Fruit fly (Drosophila melanogaster): ENCODE results near the gene ru.

ru gene

DNA sequence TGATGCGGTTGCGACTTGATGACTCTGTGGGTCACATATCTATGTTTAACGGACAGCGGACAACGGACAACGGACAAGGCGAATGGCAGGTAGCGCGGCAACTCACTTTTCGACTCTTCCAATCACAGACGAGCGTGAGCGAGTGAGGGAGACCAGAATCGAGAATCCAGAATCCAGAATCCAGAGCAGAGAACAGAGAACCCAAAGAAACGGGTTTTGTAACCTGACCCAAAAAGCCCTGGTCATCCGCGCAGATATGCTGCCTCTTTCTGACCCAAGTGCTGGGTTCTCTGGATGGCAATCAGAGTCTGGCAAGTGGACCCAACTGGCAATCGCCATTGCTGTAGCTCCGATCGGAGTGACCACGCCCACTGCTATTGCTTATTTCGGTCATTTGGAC is 6.1 kb upstream of the ru start:
- TF ChIP-seq tj (GFP tag; optimal IDR thresholded peaks at IDR 0.05) = no peak
- TF ChIP-seq CG33017 (tag; optimal IDR thresholded peaks at IDR 0.05) = no peak
- TF ChIP-seq CG14711 (tag; optimal IDR thresholded peaks at IDR 0.05) = no peak

DNA sequence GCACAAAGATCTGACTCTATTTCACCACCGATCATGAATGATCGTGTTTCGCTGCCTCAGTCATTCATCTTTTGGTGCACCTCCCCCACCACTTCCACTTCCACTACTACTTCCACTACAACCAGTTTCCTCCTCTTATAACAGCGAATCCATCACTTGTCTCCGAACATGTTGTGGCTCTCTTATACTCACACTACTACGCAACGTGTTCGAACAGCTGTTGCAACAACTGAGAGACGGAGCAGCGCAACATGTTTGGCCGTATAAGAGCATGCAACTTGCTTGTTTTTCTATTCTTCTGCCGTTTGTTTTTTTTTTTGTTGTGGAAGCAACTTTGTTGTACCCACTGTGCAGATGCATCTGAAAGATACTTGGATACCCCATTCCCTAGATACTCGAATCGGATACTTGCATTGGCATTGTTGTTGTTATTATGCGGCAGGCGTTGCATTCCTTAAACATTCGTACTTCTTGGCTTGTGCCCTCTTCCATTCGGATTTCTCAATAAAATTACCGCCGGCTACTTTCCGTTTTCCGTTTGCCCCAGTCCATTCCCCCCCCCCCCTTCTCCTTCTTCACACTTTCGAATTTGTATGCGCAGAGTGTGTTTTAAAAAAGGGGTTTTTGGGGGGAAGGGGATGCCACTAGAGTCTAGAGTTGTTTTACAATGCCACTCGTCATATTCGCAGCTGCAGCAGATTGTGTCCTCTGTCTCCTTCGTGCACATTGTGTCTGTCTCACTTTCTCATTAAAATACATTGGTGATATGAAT is 3.4 kb upstream of the ru start:
- TF ChIP-seq CG5204 (GFP tag; optimal IDR thresholded peaks at IDR 0.05) (no peak), cic (GFP tag; optimal IDR thresholded peaks at IDR 0.05) (peak; percentile 6), CG7045 (GFP tag; optimal IDR thresholded peaks at IDR 0.05) (no peak), kay (GFP tag; ENCODE audit: borderline replicate concordance) (no peak), CG14711 (tag; optimal IDR thresholded peaks at IDR 0.05) (no peak), pad (GFP tag; optimal IDR thresholded peaks at IDR 0.05) (no peak), tj (GFP tag; optimal IDR thresholded peaks at IDR 0.05) (no peak), CG7101 (tag; optimal IDR thresholded peaks at IDR 0.05) (no peak)

- no peak for TF ChIP-seq cic (GFP tag; optimal IDR thresholded peaks at IDR 0.05)
- peak; percentile 63 for TF ChIP-seq pad (GFP tag; optimal IDR thresholded peaks at IDR 0.05)
- TF ChIP-seq CG7101 (tag; optimal IDR thresholded peaks at IDR 0.05) = no peak
These were observed 2.2 kb upstream of the ru start for dm6 chr3L:1368201-1368617.

DNA sequence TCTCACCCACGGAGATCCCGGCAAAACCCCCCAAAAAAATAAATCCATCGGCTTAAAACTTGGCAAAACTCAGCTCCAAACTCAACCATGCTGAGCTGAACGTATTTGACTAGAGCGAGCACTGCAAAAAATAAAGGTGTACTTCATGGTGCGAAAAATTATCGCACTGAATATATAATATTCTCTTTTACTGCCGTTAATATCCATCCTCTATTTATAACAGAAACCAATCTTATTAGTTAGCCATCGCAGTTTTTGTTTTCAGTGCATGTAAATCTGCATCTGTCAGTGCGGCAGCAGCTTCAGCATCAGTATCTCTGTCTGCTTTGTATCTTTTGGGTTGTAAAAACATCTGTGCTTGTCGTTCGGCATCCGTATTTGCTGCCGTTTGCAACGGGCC is 511 bp downstream of the ru start:
- TF ChIP-seq CG11617 (GFP tag; optimal IDR thresholded peaks at IDR 0.05) (no peak), cnc (optimal IDR thresholded peaks at IDR 0.05) (no peak), CG12768 (GFP tag; optimal IDR thresholded peaks at IDR 0.05) (no peak), CG33017 (tag; optimal IDR thresholded peaks at IDR 0.05) (no peak), Mnt (GFP tag; optimal IDR thresholded peaks at IDR 0.05) (no peak), cic (GFP tag; optimal IDR thresholded peaks at IDR 0.05) (no peak), CG7045 (GFP tag; optimal IDR thresholded peaks at IDR 0.05) (no peak), CG5204 (GFP tag; optimal IDR thresholded peaks at IDR 0.05) (no peak), pad (GFP tag; optimal IDR thresholded peaks at IDR 0.05) (no peak), tj (GFP tag; optimal IDR thresholded peaks at IDR 0.05) (no peak), toe (GFP tag; optimal IDR thresholded peaks at IDR 0.05) (no peak), bab1 (GFP tag; optimal IDR thresholded peaks at IDR 0.05) (no peak)

DNA sequence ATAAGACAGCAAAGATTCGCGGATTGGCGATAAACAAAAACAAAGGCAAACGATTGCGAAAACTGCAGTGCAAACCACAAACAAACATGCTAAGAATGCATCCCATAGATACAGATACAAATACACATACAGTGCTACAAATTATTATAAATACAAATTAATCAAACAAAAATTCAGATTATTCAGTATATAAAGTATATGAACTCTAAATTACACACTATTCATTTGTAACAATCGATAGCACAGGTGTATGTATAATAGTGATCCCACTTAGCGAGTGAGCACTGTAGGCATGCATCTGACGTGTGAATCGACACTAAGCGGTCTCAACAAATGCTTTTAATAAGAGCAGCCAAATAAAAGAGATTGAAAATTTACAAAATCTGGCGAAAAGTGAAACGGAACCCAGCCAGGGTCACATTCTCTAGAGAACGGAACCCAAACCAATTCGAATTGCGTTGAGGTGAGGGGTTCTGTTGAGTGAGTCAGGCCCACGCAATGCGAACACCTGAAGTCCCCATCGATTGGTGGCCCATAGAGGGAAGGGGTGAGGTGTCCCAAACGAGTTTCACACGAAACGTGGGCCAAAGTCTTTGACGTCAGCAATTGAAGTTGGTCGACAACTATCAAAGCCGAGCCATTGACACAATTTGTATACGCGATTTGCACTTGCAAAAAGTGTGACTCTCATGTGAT is 4.2 kb downstream of the ru start:
- TF ChIP-seq Crg-1 (GFP tag; optimal IDR thresholded peaks at IDR 0.05) (no peak), Hr96 (GFP tag; optimal IDR thresholded peaks at IDR 0.05) (no peak), bab1 (GFP tag; optimal IDR thresholded peaks at IDR 0.05) (peak; percentile 55), CG12768 (GFP tag; optimal IDR thresholded peaks at IDR 0.05) (no peak), Mnt (GFP tag; optimal IDR thresholded peaks at IDR 0.05) (no peak), CG7101 (tag; optimal IDR thresholded peaks at IDR 0.05) (peak; percentile 38), CG33017 (tag; optimal IDR thresholded peaks at IDR 0.05) (peak; percentile 57), CG14711 (tag; optimal IDR thresholded peaks at IDR 0.05) (no peak), CG5204 (GFP tag; optimal IDR thresholded peaks at IDR 0.05) (peak; percentile 50), kay (GFP tag; ENCODE audit: borderline replicate concordance) (peak; percentile 25), tj (GFP tag; optimal IDR thresholded peaks at IDR 0.05) (peak; percentile 40), ovo (GFP tag; optimal IDR thresholded peaks at IDR 0.05) (no peak), CG11617 (GFP tag; optimal IDR thresholded peaks at IDR 0.05) (peak; percentile 9)

DNA sequence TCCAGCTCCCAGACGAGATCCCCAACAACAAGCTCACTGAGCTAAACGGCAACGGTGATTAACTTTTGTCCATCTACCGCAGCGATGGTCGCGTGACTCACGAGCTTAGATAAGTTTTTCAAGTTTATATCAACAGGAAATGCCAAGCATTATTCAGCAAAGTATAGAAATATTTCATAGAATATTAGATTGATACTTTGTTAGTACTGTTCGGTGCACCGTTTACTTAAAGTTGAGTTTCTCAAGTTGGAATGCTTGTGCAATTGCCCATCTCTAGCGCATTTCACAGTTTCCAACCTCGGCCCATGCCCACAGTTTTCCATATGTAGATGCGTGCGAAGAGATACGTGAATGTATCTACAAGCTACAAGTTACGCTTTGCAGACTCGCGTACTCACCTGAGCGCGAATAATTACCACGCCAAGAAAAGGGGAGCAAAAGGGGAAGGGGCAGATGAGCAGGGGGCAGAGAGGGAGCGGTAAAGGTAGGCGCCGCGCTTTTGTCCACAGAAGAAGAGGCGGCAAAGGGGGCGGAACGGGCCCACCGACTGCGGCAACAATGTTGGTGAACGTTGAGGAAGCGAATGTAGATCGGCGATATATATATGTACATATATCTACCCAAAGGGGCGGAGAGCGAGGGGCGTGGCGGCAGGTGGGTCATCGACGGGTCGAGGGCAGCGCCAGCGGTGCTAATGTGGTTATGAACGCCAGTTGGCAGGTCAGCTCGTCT is 5.8 kb downstream of the ru start:
- TF ChIP-seq tj (GFP tag; optimal IDR thresholded peaks at IDR 0.05) (no peak), Crg-1 (GFP tag; optimal IDR thresholded peaks at IDR 0.05) (no peak), Mnt (GFP tag; optimal IDR thresholded peaks at IDR 0.05) (no peak), bab1 (GFP tag; optimal IDR thresholded peaks at IDR 0.05) (no peak), Hr96 (GFP tag; optimal IDR thresholded peaks at IDR 0.05) (no peak), Clk (GFP tag; optimal IDR thresholded peaks at IDR 0.05) (no peak), cic (GFP tag; optimal IDR thresholded peaks at IDR 0.05) (no peak), cnc (optimal IDR thresholded peaks at IDR 0.05) (no peak), kay (GFP tag; ENCODE audit: borderline replicate concordance) (no peak), ovo (GFP tag; optimal IDR thresholded peaks at IDR 0.05) (no peak), CG12768 (GFP tag; optimal IDR thresholded peaks at IDR 0.05) (no peak), CG14711 (tag; optimal IDR thresholded peaks at IDR 0.05) (no peak), CG1620 (GFP tag; optimal IDR thresholded peaks at IDR 0.05) (no peak), CG7045 (GFP tag; optimal IDR thresholded peaks at IDR 0.05) (no peak), CG11617 (GFP tag; optimal IDR thresholded peaks at IDR 0.05) (no peak), CG7101 (tag; optimal IDR thresholded peaks at IDR 0.05) (no peak), CG33017 (tag; optimal IDR thresholded peaks at IDR 0.05) (no peak), CG5204 (GFP tag; optimal IDR thresholded peaks at IDR 0.05) (no peak), pad (GFP tag; optimal IDR thresholded peaks at IDR 0.05) (no peak)

Measured in whole organism, adult.